Fruit fly (Drosophila melanogaster) whole organism, embryonic: ENCODE measurements around the gene Glyat.

ENCODE experiments used
- Adf1 ChIP-seq: fragments of 200-800 bp; sonication (Bioruptor generic); IDR thresholded peaks from 2 replicates; pipeline ENCODE4 v1.3.6; 2022; ENCODE audit warnings: missing biosample characterization, missing genetic modification characterization
- Antp ChIP-seq: fragments of 200-800 bp; sonication (Bioruptor generic); optimal IDR thresholded peaks from 3 replicates; lab custom pipeline; 2016; ENCODE audit warnings: missing biosample characterization, missing genetic modification characterization
- B-H1 ChIP-seq: fragments of 200-800 bp; sonication (Bioruptor generic); IDR thresholded peaks from 3 replicates; pipeline ENCODE4 v1.3.6; 2022; ENCODE audit warnings: missing biosample characterization, missing genetic modification characterization
- CG10209 ChIP-seq: fragments of 200-800 bp; sonication (Bioruptor generic); optimal IDR thresholded peaks from 3 replicates; lab custom pipeline; 2017; ENCODE audit warnings: missing biosample characterization, mild to moderate bottlenecking, missing genetic modification characterization, missing genetic modification reagents
- CG10543 ChIP-seq: fragments of 200-800 bp; sonication (Bioruptor generic); optimal IDR thresholded peaks from 3 replicates; lab custom pipeline; 2017; ENCODE audit warnings: missing biosample characterization, mild to moderate bottlenecking, missing genetic modification characterization, moderate library complexity
- CG11723 ChIP-seq: fragments of 200-800 bp; sonication (Bioruptor generic); optimal IDR thresholded peaks from 2 replicates; lab custom pipeline; 2017; ENCODE audit warnings: missing biosample characterization, mild to moderate bottlenecking, missing genetic modification characterization
- CG1233 ChIP-seq: fragments of 200-800 bp; sonication (Bioruptor generic); optimal IDR thresholded peaks from 4 replicates; lab custom pipeline; 2018; ENCODE audit warnings: missing biosample characterization, mild to moderate bottlenecking, missing genetic modification characterization
- CG13123 ChIP-seq: fragments of 200-800 bp; sonication (Bioruptor generic); optimal IDR thresholded peaks from 2 replicates; lab custom pipeline; 2016; ENCODE audit warnings: missing biosample characterization, missing genetic modification characterization
- CG13424 ChIP-seq: fragments of 200-800 bp; sonication (Bioruptor generic); optimal IDR thresholded peaks from 2 replicates; lab custom pipeline; 2019; ENCODE audit warnings: missing biosample characterization, mild to moderate bottlenecking, missing genetic modification characterization, moderate library complexity
- CG13624 ChIP-seq: fragments of 200-800 bp; sonication (Bioruptor generic); optimal IDR thresholded peaks from 2 replicates; lab custom pipeline; 2016; ENCODE audit warnings: missing biosample characterization, missing genetic modification characterization
- CG13775 ChIP-seq: fragments of 200-800 bp; sonication (Bioruptor generic); optimal IDR thresholded peaks from 3 replicates; lab custom pipeline; 2017; ENCODE audit warnings: missing biosample characterization, mild to moderate bottlenecking, missing genetic modification characterization
- CG13894 ChIP-seq: fragments of 200-800 bp; sonication (Bioruptor generic); optimal IDR thresholded peaks from 3 replicates; lab custom pipeline; 2018; ENCODE audit warnings: missing biosample characterization, mild to moderate bottlenecking, missing genetic modification characterization, moderate library complexity
- CG15011 ChIP-seq: fragments of 200-800 bp; sonication (Bioruptor generic); optimal IDR thresholded peaks from 3 replicates; lab custom pipeline; 2018; ENCODE audit warnings: missing biosample characterization, mild to moderate bottlenecking, missing genetic modification characterization
- CG1603 ChIP-seq: fragments of 200-800 bp; sonication (Bioruptor generic); optimal IDR thresholded peaks from 2 replicates; lab custom pipeline; 2019; ENCODE audit warnings: missing biosample characterization, mild to moderate bottlenecking, missing genetic modification characterization, moderate library complexity
- CG17359 ChIP-seq: fragments of 200-800 bp; sonication (Bioruptor generic); optimal IDR thresholded peaks from 3 replicates; lab custom pipeline; 2018; ENCODE audit warnings: missing biosample characterization, mild to moderate bottlenecking, missing genetic modification characterization, moderate library complexity
- CG17385 ChIP-seq: fragments of 200-800 bp; sonication (Bioruptor generic); optimal IDR thresholded peaks from 3 replicates; lab custom pipeline; 2018; ENCODE audit warnings: missing biosample characterization, mild to moderate bottlenecking, missing genetic modification characterization
- CG18476 ChIP-seq: fragments of 200-800 bp; sonication (Bioruptor generic); optimal IDR thresholded peaks from 2 replicates; lab custom pipeline; 2016; ENCODE audit warnings: missing biosample characterization, mild to moderate bottlenecking, missing genetic modification characterization
- CG31441 ChIP-seq: fragments of 200-800 bp; sonication (Bioruptor generic); IDR thresholded peaks from 2 replicates; pipeline ENCODE4 v1.3.6; 2022; ENCODE audit warnings: missing biosample characterization, missing genetic modification characterization
- CG3163 ChIP-seq: fragments of 200-800 bp; sonication (Bioruptor generic); optimal IDR thresholded peaks from 3 replicates; lab custom pipeline; 2016; ENCODE audit warnings: missing biosample characterization, missing genetic modification characterization
- CG4730 ChIP-seq: fragments of 200-800 bp; sonication (Bioruptor generic); IDR thresholded peaks from 2 replicates; pipeline ENCODE4 v1.3.6; 2022; ENCODE audit warnings: missing biosample characterization, missing genetic modification characterization
- CG6683 ChIP-seq: fragments of 200-800 bp; sonication (Bioruptor generic); optimal IDR thresholded peaks from 2 replicates; lab custom pipeline; 2017; ENCODE audit warnings: missing biosample characterization, mild to moderate bottlenecking, missing genetic modification characterization, missing genetic modification reagents
- CG7357 ChIP-seq: fragments of 200-800 bp; sonication (Bioruptor generic); IDR thresholded peaks from 3 replicates; pipeline ENCODE4 v1.3.6; 2022; ENCODE audit warnings: missing biosample characterization, missing genetic modification characterization
- CG7963 ChIP-seq: fragments of 200-800 bp; sonication (Bioruptor generic); IDR thresholded peaks from 3 replicates; pipeline ENCODE4 v1.3.6; 2022; ENCODE audit warnings: missing biosample characterization, missing genetic modification characterization; ENCODE audit not compliant: partially characterized antibody
- CG8478 ChIP-seq: fragments of >200 bp; optimal IDR thresholded peaks from 2 replicates; lab custom pipeline; 2018
- Camta ChIP-seq: fragments of 200-800 bp; sonication (Bioruptor generic); optimal IDR thresholded peaks from 2 replicates; lab custom pipeline; 2016; ENCODE audit warnings: missing biosample characterization, missing genetic modification characterization
- D ChIP-seq, 2 experiments: fragments of 200-800 bp in 1 of 2; fragments of >200 bp in 1 of 2; sonication (Bioruptor generic) in 1 of 2; optimal IDR thresholded peaks; 2 replicates in 1 of 2; 3 replicates in 1 of 2; lab custom pipeline; 2017; ENCODE audit warnings: mild to moderate bottlenecking in 1 of 2, missing biosample characterization in 1 of 2, missing genetic modification characterization in 1 of 2, missing genetic modification reagents in 1 of 2
- Dref ChIP-seq: fragments of 200-800 bp; sonication (Bioruptor generic); IDR thresholded peaks from 2 replicates; pipeline ENCODE4 v1.3.6; 2022; ENCODE audit warnings: missing biosample characterization, missing genetic modification characterization
- E2f2 ChIP-seq: fragments of 200-800 bp; sonication (Bioruptor generic); IDR thresholded peaks from 2 replicates; pipeline ENCODE4 v1.3.6; 2022; ENCODE audit warnings: missing biosample characterization, missing genetic modification characterization
- Ets97D ChIP-seq: fragments of 200-800 bp; sonication (Bioruptor generic); optimal IDR thresholded peaks from 3 replicates; lab custom pipeline; 2016; ENCODE audit warnings: missing biosample characterization, missing genetic modification characterization
- Hand ChIP-seq: fragments of 200-800 bp; sonication (Bioruptor generic); optimal IDR thresholded peaks from 2 replicates; lab custom pipeline; 2017; ENCODE audit warnings: mild to moderate bottlenecking, missing biosample characterization, missing genetic modification reagents, missing genetic modification characterization
- Ptx1 ChIP-seq: fragments of 200-800 bp; sonication (Bioruptor generic); IDR thresholded peaks from 2 replicates; pipeline ENCODE4 v1.3.6; 2022; ENCODE audit warnings: missing biosample characterization, missing genetic modification characterization
- Six4 ChIP-seq: fragments of 200-800 bp; sonication (Bioruptor generic); optimal IDR thresholded peaks from 2 replicates; lab custom pipeline; 2016; ENCODE audit warnings: missing biosample characterization, missing genetic modification characterization
- ab ChIP-seq: fragments of 200-800 bp; sonication (Bioruptor generic); optimal IDR thresholded peaks from 2 replicates; lab custom pipeline; 2016; ENCODE audit warnings: missing biosample characterization, missing genetic modification characterization
- bab2 ChIP-seq: fragments of 200-800 bp; sonication (Bioruptor generic); optimal IDR thresholded peaks from 2 replicates; lab custom pipeline; 2016; ENCODE audit warnings: missing biosample characterization, missing genetic modification characterization
- cas ChIP-seq: fragments of 200-800 bp; sonication (Bioruptor generic); IDR thresholded peaks from 2 replicates; pipeline ENCODE4 v1.3.6; 2022; ENCODE audit warnings: missing biosample characterization, missing genetic modification characterization
- dimm ChIP-seq: fragments of 200-800 bp; sonication (Bioruptor generic); IDR thresholded peaks from 2 replicates; pipeline ENCODE4 v1.3.6; 2022; ENCODE audit warnings: missing biosample characterization, missing genetic modification characterization
- fd102C ChIP-seq: fragments of 200-800 bp; sonication (Bioruptor generic); optimal IDR thresholded peaks from 2 replicates; lab custom pipeline; 2018; ENCODE audit warnings: missing biosample characterization, mild to moderate bottlenecking, missing genetic modification characterization, moderate library complexity
- ftz-f1 ChIP-seq: fragments of 200-800 bp; sonication (Bioruptor generic); optimal IDR thresholded peaks from 2 replicates; lab custom pipeline; 2016; ENCODE audit warnings: missing biosample characterization, missing genetic modification characterization
- gcm2 ChIP-seq: fragments of 200-800 bp; sonication (Bioruptor generic); optimal IDR thresholded peaks from 2 replicates; lab custom pipeline; 2016; ENCODE audit warnings: missing biosample characterization, missing genetic modification characterization
- gem ChIP-seq: fragments of 200-800 bp; sonication (Bioruptor generic); optimal IDR thresholded peaks from 2 replicates; lab custom pipeline; 2019; ENCODE audit warnings: missing biosample characterization, mild to moderate bottlenecking, missing genetic modification characterization, moderate library complexity
- gfzf ChIP-seq: fragments of 200-800 bp; sonication (Bioruptor generic); optimal IDR thresholded peaks from 2 replicates; lab custom pipeline; 2016; ENCODE audit warnings: missing biosample characterization, mild to moderate bottlenecking, missing genetic modification characterization, moderate library complexity
- ham ChIP-seq: fragments of 200-800 bp; sonication (Bioruptor generic); IDR thresholded peaks from 2 replicates; pipeline ENCODE4 v1.3.6; 2022; ENCODE audit warnings: missing biosample characterization, missing genetic modification characterization
- mld ChIP-seq: fragments of 200-800 bp; sonication (Bioruptor generic); IDR thresholded peaks from 3 replicates; pipeline ENCODE4 v1.3.6; 2022; ENCODE audit warnings: missing biosample characterization, missing genetic modification characterization; ENCODE audit not compliant: partially characterized antibody
- p53 ChIP-seq: fragments of 200-800 bp; sonication (Bioruptor generic); optimal IDR thresholded peaks from 2 replicates; lab custom pipeline; 2016; ENCODE audit warnings: missing biosample characterization, missing genetic modification characterization
- sob ChIP-seq: fragments of 200-800 bp; sonication (Bioruptor generic); IDR thresholded peaks from 2 replicates; pipeline ENCODE4 v1.3.6; 2022; ENCODE audit warnings: missing biosample characterization, missing genetic modification characterization
- tgo ChIP-seq: fragments of 200-800 bp; sonication (Bioruptor generic); IDR thresholded peaks from 3 replicates; pipeline ENCODE4 v1.3.6; 2022; ENCODE audit warnings: missing biosample characterization, missing genetic modification characterization
- tio ChIP-seq: fragments of 200-800 bp; sonication (Bioruptor generic); optimal IDR thresholded peaks from 2 replicates; lab custom pipeline; 2017; ENCODE audit warnings: missing biosample characterization, missing genetic modification characterization, inconsistent platforms
- zen2 ChIP-seq: fragments of 200-800 bp; sonication (Bioruptor generic); IDR thresholded peaks from 3 replicates; pipeline ENCODE4 v1.3.6; 2022; ENCODE audit warnings: missing biosample characterization, missing genetic modification characterization; ENCODE audit not compliant: partially characterized antibody

Gene Glyat

DNA sequence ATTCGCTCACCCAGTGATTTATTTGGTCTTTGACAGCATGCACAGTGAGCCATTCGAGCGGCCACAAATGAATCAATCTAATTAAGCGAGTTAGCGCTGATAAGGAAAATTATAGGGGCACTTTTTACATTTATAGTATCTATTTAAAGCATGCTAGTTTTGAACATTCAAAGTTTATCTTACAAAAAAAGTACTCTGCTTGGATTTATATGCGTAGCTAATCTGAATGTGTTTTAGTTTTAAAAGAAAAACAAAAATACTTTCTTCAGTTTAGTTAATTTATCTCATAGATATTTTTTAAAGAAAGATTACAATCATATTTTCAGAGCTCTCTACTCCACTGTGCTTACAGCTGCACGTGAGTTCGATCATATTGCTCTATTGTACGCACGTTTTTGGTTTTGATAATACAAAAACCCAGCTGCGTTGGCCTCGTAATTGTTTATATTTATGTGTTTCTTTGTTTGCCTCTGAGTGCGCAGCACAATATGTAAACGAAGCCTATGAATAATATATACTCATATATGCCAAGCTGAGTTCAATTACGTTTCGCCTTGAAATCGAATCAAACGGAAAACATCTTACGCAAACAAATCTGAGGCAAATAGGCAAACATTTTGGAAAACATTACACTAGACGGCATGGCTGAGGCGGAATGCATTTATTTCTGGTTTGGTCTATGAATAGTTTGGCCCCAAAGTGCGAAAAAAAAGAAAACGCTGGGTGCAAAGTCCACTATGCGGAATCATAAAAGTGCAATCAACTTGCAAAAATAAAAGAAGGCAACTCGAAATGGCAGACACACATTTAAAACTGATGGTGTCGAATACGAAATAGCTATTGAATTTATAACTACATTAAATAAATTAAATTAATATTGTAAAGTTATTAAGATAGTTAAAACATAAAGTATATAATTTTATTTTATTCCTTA, 8.5 kb downstream of the Glyat start (continued):
- TF ChIP-seq Six4, result peak; percentile 75
- peak; percentile 90 for TF ChIP-seq CG10209 (GFP tag; lab: Kevin White, UChicago)
- no peak for TF ChIP-seq ftz-f1 (GFP tag; lab: Kevin White, UChicago)
- peak; percentile 65 for TF ChIP-seq fd102C (GFP tag; lab: Kevin White, UChicago)
- peak; percentile 81 for TF ChIP-seq CG4730 (GFP tag; lab: Robert Waterston, UW)
- peak; percentile 71 for TF ChIP-seq E2f2 (GFP tag; lab: Robert Waterston, UW)
- TF ChIP-seq CG6683 (GFP tag; lab: Kevin White, UChicago), result peak; percentile 69
- no peak for TF ChIP-seq zen2 (GFP tag; lab: Robert Waterston, UW)
- TF ChIP-seq CG13775 (GFP tag; lab: Kevin White, UChicago), result peak; percentile 88
- TF ChIP-seq CG13624 (GFP tag; lab: Kevin White, UChicago), result peak; percentile 86
- peak; percentile 85 for TF ChIP-seq CG1233 (GFP tag; lab: Kevin White, UChicago)
- TF ChIP-seq gcm2, result peak; percentile 66
- peak; percentile 88 for TF ChIP-seq CG10543 (GFP tag; lab: Kevin White, UChicago)
- peak; percentile 86 for TF ChIP-seq CG15011 (GFP tag; lab: Kevin White, UChicago)
- TF ChIP-seq CG8478 (lab: Kevin White, UChicago), result no peak
- TF ChIP-seq CG17385 (GFP tag; lab: Kevin White, UChicago), result peak; percentile 87
- TF ChIP-seq Camta, result peak; percentile 82
- TF ChIP-seq ham (GFP tag; lab: Robert Waterston, UW), result 0 out of 2 replicates have a peak, but pooled peaks have one; percentile 29
- TF ChIP-seq CG13894 (tag; lab: Kevin White, UChicago), result peak; percentile 71
- peak; percentile 57 for TF ChIP-seq Adf1 (GFP tag; lab: Robert Waterston, UW)
- peak; percentile 78 for TF ChIP-seq Antp
- peak; percentile 48 for TF ChIP-seq CG3163 (GFP tag; lab: Kevin White, UChicago)
- no peak for TF ChIP-seq dimm (GFP tag; lab: Robert Waterston, UW)
- TF ChIP-seq gem, result peak; percentile 94
- peak; percentile 78 for TF ChIP-seq CG17359 (tag; lab: Kevin White, UChicago)
- no peak for TF ChIP-seq Dref
- peak; percentile 87 for TF ChIP-seq sob (GFP tag; lab: Robert Waterston, UW)
- no peak for TF ChIP-seq mld (GFP tag; lab: Robert Waterston, UW)
- TF ChIP-seq CG13123 (GFP tag; lab: Kevin White, UChicago), result peak; percentile 44
- no peak for TF ChIP-seq gfzf (GFP tag; lab: Kevin White, UChicago)
- peak; percentile 91 for TF ChIP-seq Ptx1 (GFP tag; lab: Robert Waterston, UW)
- peak; percentile 81 for TF ChIP-seq bab2 (GFP tag; lab: Kevin White, UChicago)
- TF ChIP-seq cas, result 0 out of 2 replicates have a peak, but pooled peaks have one; percentile 27
- peak; percentile 91 for TF ChIP-seq tio (GFP tag; lab: Kevin White, UChicago)
- peak; percentile 65 for TF ChIP-seq CG1603
- TF ChIP-seq CG11723, result peak; percentile 85
- peak; percentile 36 for TF ChIP-seq Ets97D (GFP tag; lab: Kevin White, UChicago)
- peak; percentile 76 for TF ChIP-seq B-H1
- TF ChIP-seq tgo, result peak; percentile 87
- TF ChIP-seq CG7357 (GFP tag; lab: Robert Waterston, UW), result peak; percentile 78
- peak; percentile 91 for TF ChIP-seq CG31441 (GFP tag; lab: Robert Waterston, UW)
- TF ChIP-seq CG13424 (tag; lab: Kevin White, UChicago), result peak; percentile 89
- TF ChIP-seq CG18476, result peak; percentile 86
- peak; percentile 79 for TF ChIP-seq Hand
- peak; percentile 24 for TF ChIP-seq p53
- no peak for TF ChIP-seq D (optimal IDR thresholded peaks at IDR 0.05; lab: Kevin White, UChicago)
- TF ChIP-seq D (GFP tag; optimal IDR thresholded peaks at IDR 0.05; lab: Kevin White, UChicago), result peak; percentile 89
- TF ChIP-seq ab, result peak; percentile 35
- no peak for TF ChIP-seq CG7963 (GFP tag; lab: Robert Waterston, UW)
